Fruit fly (Drosophila melanogaster): ENCODE data around the gene yellow-k.
A peak's percentile ranks its signal among the peaks of the same experiment; 100 is the strongest.

Gene yellow-k

DNA sequence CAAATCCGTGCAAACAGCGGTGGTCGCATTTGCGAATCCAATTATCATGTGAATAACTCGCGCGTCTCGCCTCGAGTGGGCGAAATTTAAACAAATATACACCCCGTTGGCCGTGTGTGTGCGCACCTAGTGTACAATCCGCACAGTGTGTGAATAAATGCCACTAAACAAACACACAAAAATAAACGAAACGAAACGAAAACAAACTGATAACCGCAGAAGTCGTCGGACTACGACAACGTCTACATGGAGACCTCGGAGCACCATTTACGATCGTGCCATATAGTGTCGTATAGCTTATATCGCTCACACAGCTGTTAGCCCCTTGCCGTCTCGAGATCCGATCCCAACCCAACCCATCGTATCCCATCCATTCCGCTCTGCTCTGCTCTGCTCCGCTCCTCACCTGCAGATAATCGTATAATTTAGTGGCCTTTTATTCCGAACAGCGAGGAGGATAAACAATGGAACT lies 46.1 kb downstream of the yellow-k start (continued):
- TF ChIP-seq pan (optimal IDR thresholded peaks at IDR 0.05) (no peak), pan (GFP tag; optimal IDR thresholded peaks at IDR 0.05 in 1 of 2, IDR thresholded peaks at IDR 0.05 in 1 of 2) (peak in 1 of 2 experiments; percentile 53), zfh1 (GFP tag; IDR thresholded peaks at IDR 0.05) (peak; percentile 65; the same call in 2 of the 3 replicates), pfk (GFP tag; optimal IDR thresholded peaks at IDR 0.05) (peak; percentile 89), bcd (GFP tag; optimal IDR thresholded peaks at IDR 0.05) (peak; percentile 48), E2f2 (GFP tag; IDR thresholded peaks at IDR 0.05) (no peak), CG16813 (GFP tag; IDR thresholded peaks at IDR 0.05; ENCODE audit: partially characterized antibody) (no peak), CG12071 (GFP tag; optimal IDR thresholded peaks at IDR 0.05) (peak; percentile 89), cwo (GFP tag; optimal IDR thresholded peaks at IDR 0.05) (peak; percentile 78), Camta (GFP tag; optimal IDR thresholded peaks at IDR 0.05) (no peak), Hr78 (GFP tag; optimal IDR thresholded peaks at IDR 0.05) (no peak), ro (GFP tag; IDR thresholded peaks at IDR 0.05) (no peak), hb (GFP tag; IDR thresholded peaks at IDR 0.05; ENCODE audit: partially characterized antibody) (no peak), CG2202 (tag; optimal IDR thresholded peaks at IDR 0.05) (peak; percentile 45), CG16815 (GFP tag; optimal IDR thresholded peaks at IDR 0.05) (no peak), btn (GFP tag; optimal IDR thresholded peaks at IDR 0.05) (peak; percentile 55), Atf6 (GFP tag; IDR thresholded peaks at IDR 0.05) (peak; percentile 77), CG12942 (GFP tag; optimal IDR thresholded peaks at IDR 0.05) (no peak), CG10979 (tag; optimal IDR thresholded peaks at IDR 0.05) (peak; percentile 44), CG18599 (GFP tag; optimal IDR thresholded peaks at IDR 0.05) (peak; percentile 75), CG5953 (GFP tag; IDR thresholded peaks at IDR 0.05) (no peak), Rfx (GFP tag; IDR thresholded peaks at IDR 0.05) (peak; percentile 60; the same call in 1 of the 2 replicates), CG9817 (tag; optimal IDR thresholded peaks at IDR 0.05) (peak; percentile 36), CG3838 (GFP tag; optimal IDR thresholded peaks at IDR 0.05) (peak; percentile 47), Hand (GFP tag; optimal IDR thresholded peaks at IDR 0.05) (peak; percentile 76), CG11696 (GFP tag; IDR thresholded peaks at IDR 0.05) (peak; percentile 52; the same call in 1 of the 2 replicates), kni (GFP tag; optimal IDR thresholded peaks at IDR 0.05) (peak; percentile 85), Dbx (GFP tag; IDR thresholded peaks at IDR 0.05) (peak; percentile 68; the same call in 2 of the 3 replicates), z (GFP tag; IDR thresholded peaks at IDR 0.05) (no peak), CG14441 (GFP tag; IDR thresholded peaks at IDR 0.05) (peak; percentile 60; the same call in 1 of the 2 replicates), CG17361 (GFP tag; IDR thresholded peaks at IDR 0.05) (no peak; the same call in 2 of the 3 replicates), zfh2 (GFP tag; optimal IDR thresholded peaks at IDR 0.05) (no peak), gt (GFP tag; IDR thresholded peaks at IDR 0.05) (no peak), CG33557 (GFP tag; optimal IDR thresholded peaks at IDR 0.05) (peak; percentile 74), MTF-1 (GFP tag; optimal IDR thresholded peaks at IDR 0.05; ENCODE audit: borderline replicate concordance) (peak; percentile 67), CG10209 (GFP tag; optimal IDR thresholded peaks at IDR 0.05) (peak; percentile 80), Xrp1 (GFP tag; IDR thresholded peaks at IDR 0.05) (peak; percentile 70), CG3726 (GFP tag; IDR thresholded peaks at IDR 0.05) (no peak), p53 (GFP tag; optimal IDR thresholded peaks at IDR 0.05) (peak; percentile 11), tap (tag; optimal IDR thresholded peaks at IDR 0.05) (no peak), Kr (GFP tag; optimal IDR thresholded peaks at IDR 0.05) (peak; percentile 47), tll (GFP tag; optimal IDR thresholded peaks at IDR 0.05) (peak in 1 of 2 experiments; percentile 36), CG1792 (GFP tag; optimal IDR thresholded peaks at IDR 0.05) (peak; percentile 28), chm (GFP tag; IDR thresholded peaks at IDR 0.05) (peak; percentile 73), CG6175 (GFP tag; IDR thresholded peaks at IDR 0.05) (peak; percentile 54; the same call in 1 of the 3 replicates), CG10321 (GFP tag; IDR thresholded peaks at IDR 0.05) (0 out of 2 replicates have a peak, but pooled peaks have one; percentile 22), CrebB (tag; optimal IDR thresholded peaks at IDR 0.05) (peak; percentile 90), CG10267 (tag; optimal IDR thresholded peaks at IDR 0.05) (no peak), prd (optimal IDR thresholded peaks at IDR 0.05) (no peak), prd (GFP tag; IDR thresholded peaks at IDR 0.05) (peak; percentile 19; the same call in 1 of the 3 replicates)

Data from whole organism, embryonic.